Worm (Caenorhabditis elegans): Measurements from ENCODE around the gene pitr-5.
A peak's percentile ranks its signal among the peaks of the same experiment; 100 is the strongest.

DNA sequence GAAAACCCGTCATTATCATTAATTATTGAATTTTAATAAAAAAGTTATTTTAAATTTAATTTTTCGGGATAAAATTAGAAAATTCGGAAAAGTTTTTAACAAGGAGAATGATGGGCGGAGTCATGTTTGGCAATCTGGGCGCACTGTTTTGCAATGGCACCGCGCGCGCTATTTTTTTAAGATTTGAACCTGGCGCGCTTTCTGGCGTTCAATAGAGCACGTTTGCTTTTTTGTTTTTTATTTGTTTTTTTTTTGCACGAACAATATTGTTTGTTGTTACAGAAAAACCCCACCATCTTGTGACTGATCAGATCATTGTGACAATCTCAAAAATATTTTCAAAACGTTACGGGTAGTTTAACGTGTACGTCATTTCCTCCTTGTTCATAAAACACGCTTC is 52.5 kb downstream of the pitr-5 start, which contains the start of gene hyls-1:
- TF ChIP-seq ekl-4 (GFP tag; IDR thresholded peaks at IDR 0.05), result peak; percentile 63
- no peak for TF ChIP-seq snpc-4 (GFP tag; optimal IDR thresholded peaks at IDR 0.05)
- peak in 3 of 4 experiments; percentile 45 to 60 (median 45) for TF ChIP-seq snpc-4 (tag; optimal IDR thresholded peaks at IDR 0.05)
- no peak for TF ChIP-seq F55B11.4 (tag; optimal IDR thresholded peaks at IDR 0.05; ENCODE audit: borderline replicate concordance, insufficient read depth)
- no peak for TF ChIP-seq ztf-25 (GFP tag; IDR thresholded peaks at IDR 0.05)
